Worm (Caenorhabditis elegans): ENCODE measurements around the gene cux-7.

The cux-7 gene

DNA sequence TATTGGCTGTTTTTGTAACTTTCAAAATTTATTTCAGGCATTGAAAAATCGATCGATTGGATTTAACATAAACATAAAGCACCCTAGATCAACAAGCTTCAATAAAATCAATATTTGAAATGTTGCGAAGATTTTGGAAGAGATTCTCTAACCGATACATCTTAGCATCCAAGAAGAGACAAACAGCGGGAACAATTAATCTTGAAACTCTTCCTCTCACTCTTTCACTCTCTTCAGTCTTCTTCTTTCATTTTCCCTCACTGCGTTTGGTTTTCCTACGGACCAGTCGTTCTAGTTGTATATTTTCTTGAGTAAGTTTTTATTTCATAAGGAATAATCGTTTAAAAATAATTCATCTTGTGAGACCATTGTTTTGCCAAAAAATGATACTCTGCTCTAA, 12.4 kb upstream of the cux-7 start:
- TF ChIP-seq lsy-2 (tag; optimal IDR thresholded peaks at IDR 0.05): peak in 1 of 2 experiments; percentile 8
- TF ChIP-seq blmp-1 (tag; optimal IDR thresholded peaks at IDR 0.05): peak; percentile 13
- no peak for TF ChIP-seq nhr-76 (tag; optimal IDR thresholded peaks at IDR 0.05)

DNA sequence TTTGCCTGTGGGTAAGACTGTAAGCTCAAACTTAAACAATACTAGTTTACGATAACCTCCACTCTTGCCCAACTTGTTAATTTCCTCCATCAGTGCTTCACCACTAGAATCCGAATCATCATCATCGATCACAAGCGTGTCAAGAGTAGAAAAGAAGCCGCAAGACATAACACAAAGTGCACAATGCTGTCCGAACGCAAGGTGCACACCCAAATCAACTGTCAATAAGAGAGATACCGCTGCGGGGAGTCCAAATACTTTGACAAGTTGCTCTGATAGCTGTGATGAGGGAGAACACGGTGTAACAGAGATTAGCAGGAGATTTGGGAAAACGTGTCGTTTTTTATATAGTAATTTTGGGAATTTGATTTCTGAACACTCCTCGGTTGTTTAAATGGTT, 10.7 kb upstream of the cux-7 start:
- no peak for TF ChIP-seq dsc-1 (tag; optimal IDR thresholded peaks at IDR 0.05)
- TF ChIP-seq unc-86 (tag; optimal IDR thresholded peaks at IDR 0.05): no peak
- TF ChIP-seq nhr-85 (tag): no peak
- no peak for TF ChIP-seq ces-1 (GFP tag; optimal IDR thresholded peaks at IDR 0.05)
- no peak for TF ChIP-seq nhr-76 (tag; optimal IDR thresholded peaks at IDR 0.05)
- TF ChIP-seq fkh-8 (tag; optimal IDR thresholded peaks at IDR 0.05): no peak
- no peak for TF ChIP-seq unc-30 (tag; optimal IDR thresholded peaks at IDR 0.05)
- no peak for TF ChIP-seq tlp-1 (tag; optimal IDR thresholded peaks at IDR 0.05)
- TF ChIP-seq egl-27 (tag; optimal IDR thresholded peaks at IDR 0.05): no peak
- TF ChIP-seq mep-1 (tag; optimal IDR thresholded peaks at IDR 0.05): no peak
- no peak for TF ChIP-seq alr-1 (tag; optimal IDR thresholded peaks at IDR 0.05; ENCODE audit: borderline replicate concordance)
- no peak for TF ChIP-seq mab-9 (GFP tag; IDR thresholded peaks at IDR 0.05)
- no peak for TF ChIP-seq lir-3 (tag; optimal IDR thresholded peaks at IDR 0.05; ENCODE audit: poor library complexity)
- no peak for TF ChIP-seq nhr-237 (tag; optimal IDR thresholded peaks at IDR 0.05)
- TF ChIP-seq irx-1 (tag; optimal IDR thresholded peaks at IDR 0.05): no peak
- TF ChIP-seq mdl-1 (tag; optimal IDR thresholded peaks at IDR 0.05): no peak

DNA sequence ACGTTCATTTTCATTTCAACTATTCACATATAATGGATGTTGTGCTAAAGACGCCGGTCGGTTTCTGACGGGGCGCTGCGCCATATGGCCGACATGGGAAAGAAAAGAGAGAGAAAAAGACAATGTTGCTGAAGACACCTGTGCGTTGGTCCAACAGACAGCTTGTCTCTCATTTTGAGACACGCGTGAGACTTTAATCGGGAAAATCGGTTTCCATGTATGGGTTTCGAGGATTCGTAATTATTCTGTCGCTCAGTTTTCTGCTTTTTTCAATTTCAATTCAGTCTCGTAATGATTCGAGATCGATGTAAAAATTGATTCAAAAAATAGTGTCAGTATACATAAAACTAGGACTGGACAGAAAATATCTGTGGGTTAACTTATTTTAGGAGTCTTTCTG, 10.2 kb upstream of the cux-7 start:
- TF ChIP-seq zip-4 (GFP tag; optimal IDR thresholded peaks at IDR 0.05): no peak
- TF ChIP-seq fkh-8 (tag; optimal IDR thresholded peaks at IDR 0.05): no peak
- no peak for TF ChIP-seq pax-3 (tag; optimal IDR thresholded peaks at IDR 0.05)
- TF ChIP-seq rnt-1 (tag; optimal IDR thresholded peaks at IDR 0.05): peak; percentile 10
- TF ChIP-seq nhr-20 (tag; optimal IDR thresholded peaks at IDR 0.05): no peak
- TF ChIP-seq F16B12.6 (tag; optimal IDR thresholded peaks at IDR 0.05): no peak
- no peak for TF ChIP-seq ama-1 (optimal IDR thresholded peaks at IDR 0.05)
- no peak for TF ChIP-seq fos-1 (tag; optimal IDR thresholded peaks at IDR 0.05)
- peak; percentile 20 for TF ChIP-seq blmp-1 (tag; optimal IDR thresholded peaks at IDR 0.05)
- peak; percentile 43 for TF ChIP-seq tbx-2 (tag; optimal IDR thresholded peaks at IDR 0.05)
- TF ChIP-seq swsn-7 (tag; optimal IDR thresholded peaks at IDR 0.05): no peak
- no peak for TF ChIP-seq zag-1 (tag; optimal IDR thresholded peaks at IDR 0.05)
- TF ChIP-seq nhr-237 (tag; optimal IDR thresholded peaks at IDR 0.05): no peak
- TF ChIP-seq ceh-88 (GFP tag; IDR thresholded peaks at IDR 0.05): no peak
- TF ChIP-seq efl-3 (GFP tag; optimal IDR thresholded peaks at IDR 0.05): no peak
- TF ChIP-seq sox-4 (tag; optimal IDR thresholded peaks at IDR 0.05): no peak
- TF ChIP-seq lin-14 (GFP tag; optimal IDR thresholded peaks at IDR 0.05): peak; percentile 1
- no peak for TF ChIP-seq mdl-1 (tag; optimal IDR thresholded peaks at IDR 0.05)

DNA sequence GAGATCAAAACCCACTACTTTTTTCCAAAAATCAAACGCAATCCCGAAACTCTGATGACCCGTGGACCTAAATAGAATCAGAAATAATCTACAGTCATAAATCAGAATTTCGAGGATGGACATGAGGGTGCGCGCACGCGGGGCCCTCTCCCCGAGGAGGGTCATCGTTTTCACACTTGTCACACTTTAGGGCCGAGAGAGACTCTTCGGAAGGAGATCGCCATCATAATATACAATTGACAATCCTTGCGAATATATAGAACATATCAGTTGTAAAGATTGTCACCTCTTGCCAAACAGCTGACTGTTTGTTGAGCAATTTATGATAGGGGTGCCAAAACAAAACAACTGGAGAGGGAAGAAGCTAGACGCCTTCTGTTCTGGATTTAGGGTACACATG, 9.5 kb upstream of the cux-7 start:
- TF ChIP-seq lin-14 (GFP tag; optimal IDR thresholded peaks at IDR 0.05) (peak; percentile 15), unc-86 (tag; optimal IDR thresholded peaks at IDR 0.05) (no peak), efl-3 (GFP tag; optimal IDR thresholded peaks at IDR 0.05) (no peak), unc-30 (tag; optimal IDR thresholded peaks at IDR 0.05) (no peak)

DNA sequence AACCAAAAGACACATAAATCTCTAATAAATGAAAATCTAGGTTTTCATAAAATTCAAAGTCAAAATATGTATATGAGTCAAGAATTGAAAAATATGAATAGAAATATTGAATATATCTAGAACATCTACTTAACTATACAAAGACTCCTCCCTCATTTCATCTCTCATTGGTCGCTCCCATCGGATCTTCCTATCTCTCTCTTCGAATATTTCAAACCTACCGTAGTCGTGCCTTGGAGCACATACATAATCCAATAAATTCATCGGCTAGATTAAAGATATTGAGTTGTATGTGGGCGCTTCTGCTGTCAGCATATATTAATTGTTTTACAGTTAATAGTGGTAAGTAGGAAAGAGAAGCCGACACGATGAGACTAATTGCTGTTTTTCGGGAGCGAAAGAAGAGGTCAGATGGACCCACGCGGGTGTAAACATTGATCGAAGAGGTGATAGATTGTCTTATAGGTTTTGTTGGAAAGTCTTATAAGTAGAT, 6.4 kb upstream of the cux-7 start:
- TF ChIP-seq unc-62 (GFP tag; optimal IDR thresholded peaks at IDR 0.05) (no peak), aha-1 (tag; optimal IDR thresholded peaks at IDR 0.05) (no peak), aly-2 (tag; optimal IDR thresholded peaks at IDR 0.05) (no peak), zip-4 (GFP tag; optimal IDR thresholded peaks at IDR 0.05) (no peak), sox-4 (tag; optimal IDR thresholded peaks at IDR 0.05) (no peak), lsy-2 (tag; optimal IDR thresholded peaks at IDR 0.05) (peak in 1 of 2 experiments; percentile 61), rnt-1 (tag; optimal IDR thresholded peaks at IDR 0.05) (peak; percentile 15), swsn-7 (tag; optimal IDR thresholded peaks at IDR 0.05) (no peak), nhr-85 (tag) (peak; percentile 33), egl-13 (tag; optimal IDR thresholded peaks at IDR 0.05) (no peak), hlh-17 (GFP tag; optimal IDR thresholded peaks at IDR 0.05; ENCODE audit: borderline replicate concordance) (no peak), unc-86 (tag; optimal IDR thresholded peaks at IDR 0.05) (no peak), vab-15 (tag; optimal IDR thresholded peaks at IDR 0.05) (no peak), fkh-10 (GFP tag; optimal IDR thresholded peaks at IDR 0.05) (no peak), ceh-88 (GFP tag; IDR thresholded peaks at IDR 0.05) (no peak), blmp-1 (tag; optimal IDR thresholded peaks at IDR 0.05) (peak; percentile 10), snu-23 (GFP tag; optimal IDR thresholded peaks at IDR 0.05) (no peak), nhr-84 (tag; optimal IDR thresholded peaks at IDR 0.05) (no peak)
